Fruit fly (Drosophila melanogaster) whole organism, embryonic: ENCODE data around the gene ara.

Source experiments
- Asciz ChIP-seq: fragments of 200-800 bp; sonication (Bioruptor generic); optimal IDR thresholded peaks from 2 replicates; lab custom pipeline; 2017; ENCODE audit warnings: missing biosample characterization, mild to moderate bottlenecking, missing genetic modification characterization, missing genetic modification reagents
- B-H1 ChIP-seq: fragments of 200-800 bp; sonication (Bioruptor generic); IDR thresholded peaks from 3 replicates; pipeline ENCODE4 v1.3.6; 2022; ENCODE audit warnings: missing biosample characterization, missing genetic modification characterization
- Bgb ChIP-seq: fragments of 200-800 bp; sonication (Bioruptor generic); IDR thresholded peaks from 2 replicates; pipeline ENCODE4 v1.3.6; 2022; ENCODE audit warnings: missing biosample characterization, missing genetic modification characterization; ENCODE audit not compliant: partially characterized antibody
- Bteb2 ChIP-seq: fragments of 200-800 bp; sonication (Bioruptor generic); optimal IDR thresholded peaks from 2 replicates; lab custom pipeline; 2016; ENCODE audit warnings: missing biosample characterization, missing genetic modification characterization
- CG1024 ChIP-seq: fragments of 200-800 bp; sonication (Bioruptor generic); IDR thresholded peaks from 2 replicates; pipeline ENCODE4 v1.3.6; 2022; ENCODE audit warnings: missing biosample characterization, missing genetic modification characterization
- CG10321 ChIP-seq: fragments of 200-800 bp; sonication (Bioruptor generic); IDR thresholded peaks from 2 replicates; pipeline ENCODE4 v1.3.6; 2022; ENCODE audit warnings: missing biosample characterization, missing genetic modification characterization
- CG10366 ChIP-seq: fragments of 200-800 bp; sonication (Bioruptor generic); IDR thresholded peaks from 2 replicates; pipeline ENCODE4 v1.3.6; 2022; ENCODE audit warnings: missing biosample characterization, missing genetic modification characterization
- CG10543 ChIP-seq: fragments of 200-800 bp; sonication (Bioruptor generic); optimal IDR thresholded peaks from 3 replicates; lab custom pipeline; 2017; ENCODE audit warnings: missing biosample characterization, mild to moderate bottlenecking, missing genetic modification characterization, moderate library complexity
- CG10979 ChIP-seq: fragments of 200-800 bp; sonication (Bioruptor generic); optimal IDR thresholded peaks from 2 replicates; lab custom pipeline; 2018; ENCODE audit warnings: missing biosample characterization, mild to moderate bottlenecking, missing genetic modification characterization, moderate library complexity
- CG12071 ChIP-seq: fragments of 200-800 bp; sonication (Bioruptor generic); optimal IDR thresholded peaks from 3 replicates; lab custom pipeline; 2018; ENCODE audit warnings: missing biosample characterization, mild to moderate bottlenecking, missing genetic modification characterization
- CG12104 ChIP-seq: fragments of 200-800 bp; sonication (Bioruptor generic); optimal IDR thresholded peaks from 3 replicates; lab custom pipeline; 2016; ENCODE audit warnings: missing biosample characterization, missing genetic modification characterization
- CG12769 ChIP-seq: fragments of 200-800 bp; sonication (Bioruptor generic); optimal IDR thresholded peaks from 2 replicates; lab custom pipeline; 2019; ENCODE audit warnings: missing biosample characterization, mild to moderate bottlenecking, missing genetic modification characterization, moderate library complexity
- CG13424 ChIP-seq: fragments of 200-800 bp; sonication (Bioruptor generic); optimal IDR thresholded peaks from 2 replicates; lab custom pipeline; 2019; ENCODE audit warnings: missing biosample characterization, mild to moderate bottlenecking, missing genetic modification characterization, moderate library complexity
- CG14860 ChIP-seq: fragments of 200-800 bp; sonication (Bioruptor generic); IDR thresholded peaks from 3 replicates; pipeline ENCODE4 v1.3.6; 2022; ENCODE audit warnings: missing biosample characterization, missing genetic modification characterization; ENCODE audit not compliant: partially characterized antibody
- CG15479 ChIP-seq: fragments of 200-800 bp; sonication (Bioruptor generic); optimal IDR thresholded peaks from 3 replicates; lab custom pipeline; 2019; ENCODE audit warnings: missing biosample characterization, mild to moderate bottlenecking, missing genetic modification characterization, moderate library complexity
- CG17568 ChIP-seq: fragments of 200-800 bp; sonication (Bioruptor generic); optimal IDR thresholded peaks from 2 replicates; lab custom pipeline; 2018; ENCODE audit warnings: missing biosample characterization, mild to moderate bottlenecking, missing genetic modification characterization, moderate library complexity
- CG18476 ChIP-seq: fragments of 200-800 bp; sonication (Bioruptor generic); optimal IDR thresholded peaks from 2 replicates; lab custom pipeline; 2016; ENCODE audit warnings: missing biosample characterization, mild to moderate bottlenecking, missing genetic modification characterization
- CG18764 ChIP-seq: fragments of 200-800 bp; sonication (Bioruptor generic); optimal IDR thresholded peaks from 3 replicates; lab custom pipeline; 2016; ENCODE audit warnings: missing biosample characterization, missing genetic modification characterization
- CG7271 ChIP-seq: fragments of 200-800 bp; sonication (Bioruptor generic); optimal IDR thresholded peaks from 2 replicates; lab custom pipeline; 2018; ENCODE audit warnings: missing biosample characterization, mild to moderate bottlenecking, missing genetic modification characterization, moderate library complexity
- CG7556 ChIP-seq: fragments of 200-800 bp; sonication (Bioruptor generic); optimal IDR thresholded peaks from 2 replicates; lab custom pipeline; 2017; ENCODE audit warnings: missing biosample characterization, mild to moderate bottlenecking, missing genetic modification characterization
- CG7963 ChIP-seq: fragments of 200-800 bp; sonication (Bioruptor generic); IDR thresholded peaks from 3 replicates; pipeline ENCODE4 v1.3.6; 2022; ENCODE audit warnings: missing biosample characterization, missing genetic modification characterization; ENCODE audit not compliant: partially characterized antibody
- CG9727 ChIP-seq: fragments of 200-800 bp; sonication (Bioruptor generic); optimal IDR thresholded peaks from 3 replicates; lab custom pipeline; 2017; ENCODE audit warnings: missing biosample characterization, mild to moderate bottlenecking, missing genetic modification characterization
- CHES-1-like ChIP-seq: fragments of 200-800 bp; sonication (Bioruptor generic); optimal IDR thresholded peaks from 2 replicates; lab custom pipeline; 2016; ENCODE audit warnings: missing biosample characterization, missing genetic modification characterization
- CoRest ChIP-seq: fragments of 200-800 bp; sonication (Bioruptor generic); optimal IDR thresholded peaks from 3 replicates; lab custom pipeline; 2018; ENCODE audit warnings: missing biosample characterization, mild to moderate bottlenecking, missing genetic modification characterization, moderate library complexity
- Dbx ChIP-seq: fragments of 200-800 bp; sonication (Bioruptor generic); IDR thresholded peaks from 3 replicates; pipeline ENCODE4 v1.3.6; 2022; ENCODE audit warnings: missing biosample characterization, missing genetic modification characterization
- Dek ChIP-seq: fragments of 200-800 bp; sonication (Bioruptor generic); optimal IDR thresholded peaks from 3 replicates; lab custom pipeline; 2019; ENCODE audit warnings: missing biosample characterization, mild to moderate bottlenecking, missing genetic modification characterization, moderate library complexity
- Hsf ChIP-seq: fragments of 200-800 bp; sonication (Bioruptor generic); optimal IDR thresholded peaks from 3 replicates; lab custom pipeline; 2016; ENCODE audit warnings: missing biosample characterization, missing genetic modification characterization
- Mes4 ChIP-seq: fragments of 200-800 bp; sonication (Bioruptor generic); optimal IDR thresholded peaks from 2 replicates; lab custom pipeline; 2016; ENCODE audit warnings: missing biosample characterization, missing genetic modification characterization
- NFAT ChIP-seq: fragments of 200-800 bp; sonication (Bioruptor generic); IDR thresholded peaks from 2 replicates; pipeline ENCODE4 v1.3.6; 2022; ENCODE audit warnings: missing biosample characterization, missing genetic modification characterization
- Neu2 ChIP-seq: fragments of 200-800 bp; sonication (Bioruptor generic); optimal IDR thresholded peaks from 3 replicates; lab custom pipeline; 2016; ENCODE audit warnings: missing biosample characterization, missing genetic modification characterization, borderline replicate concordance
- Nf-YC ChIP-seq: fragments of 200-800 bp; optimal IDR thresholded peaks from 3 replicates; lab custom pipeline; 2019; ENCODE audit warnings: missing biosample characterization, mild to moderate bottlenecking, missing genetic modification characterization, moderate library complexity
- Poxn ChIP-seq: fragments of 200-800 bp; sonication (Bioruptor generic); IDR thresholded peaks from 2 replicates; pipeline ENCODE4 v1.3.6; 2022; ENCODE audit warnings: missing biosample characterization, missing genetic modification characterization
- Xrp1 ChIP-seq: fragments of 200-800 bp; sonication (Bioruptor generic); IDR thresholded peaks from 2 replicates; pipeline ENCODE4 v1.3.6; 2022; ENCODE audit warnings: missing biosample characterization, missing genetic modification characterization
- ac ChIP-seq: fragments of 200-800 bp; sonication (Bioruptor generic); optimal IDR thresholded peaks from 3 replicates; lab custom pipeline; 2017; ENCODE audit warnings: missing biosample characterization, mild to moderate bottlenecking, missing genetic modification characterization
- cas ChIP-seq: fragments of 200-800 bp; sonication (Bioruptor generic); IDR thresholded peaks from 2 replicates; pipeline ENCODE4 v1.3.6; 2022; ENCODE audit warnings: missing biosample characterization, missing genetic modification characterization
- crol ChIP-seq: fragments of 200-800 bp; sonication (Bioruptor generic); IDR thresholded peaks from 2 replicates; pipeline ENCODE4 v1.3.6; 2022; ENCODE audit warnings: missing biosample characterization, missing genetic modification characterization
- dati ChIP-seq: fragments of 200-800 bp; sonication (Bioruptor generic); IDR thresholded peaks from 2 replicates; pipeline ENCODE4 v1.3.6; 2022; ENCODE audit warnings: missing biosample characterization, missing genetic modification characterization
- disco-r ChIP-seq: fragments of 200-800 bp; sonication (Bioruptor generic); optimal IDR thresholded peaks from 2 replicates; lab custom pipeline; 2016; ENCODE audit warnings: missing biosample characterization, missing genetic modification characterization
- gcm ChIP-seq: fragments of 200-800 bp; sonication (Bioruptor generic); optimal IDR thresholded peaks from 2 replicates; lab custom pipeline; 2019; ENCODE audit warnings: missing biosample characterization, mild to moderate bottlenecking, missing genetic modification characterization, moderate library complexity
- h ChIP-seq: fragments of >200 bp; optimal IDR thresholded peaks from 2 replicates; lab custom pipeline; 2017
- ham ChIP-seq: fragments of 200-800 bp; sonication (Bioruptor generic); IDR thresholded peaks from 2 replicates; pipeline ENCODE4 v1.3.6; 2022; ENCODE audit warnings: missing biosample characterization, missing genetic modification characterization
- her ChIP-seq: fragments of 200-800 bp; sonication (Bioruptor generic); optimal IDR thresholded peaks from 2 replicates; lab custom pipeline; 2016; ENCODE audit warnings: missing biosample characterization, missing genetic modification characterization
- hth ChIP-seq: fragments of >200 bp; optimal IDR thresholded peaks from 2 replicates; lab custom pipeline; 2017; ENCODE audit warnings: inconsistent platforms
- nerfin-1 ChIP-seq: fragments of 200-800 bp; sonication (Bioruptor generic); optimal IDR thresholded peaks from 3 replicates; lab custom pipeline; 2019; ENCODE audit warnings: missing biosample characterization, mild to moderate bottlenecking, missing genetic modification characterization, moderate library complexity
- pum ChIP-seq: fragments of 200-800 bp; sonication (Bioruptor generic); optimal IDR thresholded peaks from 2 replicates; lab custom pipeline; 2016; ENCODE audit warnings: missing biosample characterization, missing genetic modification characterization
- salm ChIP-seq: fragments of 200-800 bp; sonication (Bioruptor generic); optimal IDR thresholded peaks from 2 replicates; lab custom pipeline; 2018; ENCODE audit warnings: missing biosample characterization, mild to moderate bottlenecking, missing genetic modification characterization
- schlank ChIP-seq: fragments of 200-800 bp; sonication (Bioruptor generic); optimal IDR thresholded peaks from 2 replicates; lab custom pipeline; 2018; ENCODE audit warnings: missing biosample characterization, mild to moderate bottlenecking, missing genetic modification characterization
- sens-2 ChIP-seq: fragments of 200-800 bp; sonication (Bioruptor generic); IDR thresholded peaks from 2 replicates; pipeline ENCODE4 v1.3.6; 2022; ENCODE audit warnings: missing biosample characterization, missing genetic modification characterization
- slbo ChIP-seq: fragments of 200-800 bp; sonication (Bioruptor generic); IDR thresholded peaks from 2 replicates; pipeline ENCODE4 v1.3.6; 2022; ENCODE audit warnings: missing biosample characterization, missing genetic modification characterization
- so ChIP-seq: fragments of 200-800 bp; sonication (Bioruptor generic); IDR thresholded peaks from 3 replicates; pipeline ENCODE4 v1.3.6; 2022; ENCODE audit warnings: missing biosample characterization, missing genetic modification characterization
- toy ChIP-seq: fragments of 200-800 bp; sonication (Bioruptor generic); IDR thresholded peaks from 2 replicates; pipeline ENCODE4 v1.3.6; 2022; ENCODE audit warnings: missing biosample characterization, missing genetic modification characterization
- zfh2 ChIP-seq: fragments of 200-800 bp; sonication (Bioruptor generic); optimal IDR thresholded peaks from 2 replicates; lab custom pipeline; 2016; ENCODE audit warnings: missing biosample characterization, missing genetic modification characterization

Gene ara

DNA sequence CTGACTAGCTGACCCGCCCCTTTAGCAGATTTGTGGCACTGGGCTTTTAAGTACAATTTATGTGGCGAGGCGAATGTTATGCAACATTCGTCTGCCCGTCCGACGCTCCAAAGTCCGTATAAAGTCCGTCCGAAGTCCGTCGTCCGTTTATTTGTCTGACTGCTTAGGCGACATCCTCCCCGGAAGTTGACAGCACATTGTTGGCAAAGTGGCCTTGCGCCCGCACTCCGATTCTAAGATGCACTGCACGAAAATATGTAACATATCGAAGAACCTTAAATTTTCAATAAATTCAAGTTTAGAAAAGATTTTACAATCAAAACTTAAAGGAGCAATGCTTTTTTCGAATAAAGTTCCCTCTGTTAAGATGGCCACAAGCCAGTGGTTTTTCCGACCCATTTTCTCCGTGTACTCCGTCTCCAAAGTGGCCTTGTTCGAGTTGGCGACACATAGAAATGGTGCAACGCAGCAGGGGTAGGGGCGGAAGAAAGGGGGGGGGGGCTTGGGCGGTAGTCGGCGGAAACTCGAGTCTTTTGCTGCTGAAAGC is 38.4 kb downstream of the ara start (continued):
- no peak for TF ChIP-seq cas (GFP tag; lab: Robert Waterston, UW)
- TF ChIP-seq CoRest (tag; lab: Kevin White, UChicago): peak; percentile 3
- peak; percentile 40; the same call in 1 of the 2 replicates for TF ChIP-seq Xrp1 (GFP tag; lab: Robert Waterston, UW)
- no peak for TF ChIP-seq B-H1 (GFP tag; lab: Robert Waterston, UW)
- TF ChIP-seq CG12104: no peak
- no peak for TF ChIP-seq CG1024 (GFP tag; lab: Robert Waterston, UW)
- TF ChIP-seq CG12769 (tag; lab: Kevin White, UChicago): no peak
- TF ChIP-seq Hsf: no peak
- TF ChIP-seq pum (GFP tag; lab: Kevin White, UChicago): no peak
- TF ChIP-seq ham (GFP tag; lab: Robert Waterston, UW): no peak
- no peak for TF ChIP-seq CG7271
- TF ChIP-seq Dek (tag; lab: Kevin White, UChicago): no peak
- TF ChIP-seq ac (GFP tag; lab: Kevin White, UChicago): no peak
- TF ChIP-seq Mes4 (GFP tag; lab: Kevin White, UChicago): no peak
- no peak for TF ChIP-seq h
- no peak for TF ChIP-seq Neu2 (GFP tag; lab: Kevin White, UChicago)
- no peak for TF ChIP-seq salm (tag; lab: Kevin White, UChicago)
- TF ChIP-seq dati (GFP tag; lab: Robert Waterston, UW): no peak
- no peak for TF ChIP-seq sens-2 (GFP tag; lab: Robert Waterston, UW)
- TF ChIP-seq CG18764 (GFP tag; lab: Kevin White, UChicago): no peak
- TF ChIP-seq Poxn: no peak
- TF ChIP-seq gcm (GFP tag; lab: Kevin White, UChicago): no peak
- no peak for TF ChIP-seq toy (GFP tag; lab: Robert Waterston, UW)
- no peak for TF ChIP-seq nerfin-1
- TF ChIP-seq CG13424 (tag; lab: Kevin White, UChicago): peak; percentile 22
- no peak for TF ChIP-seq CG10366 (GFP tag; lab: Robert Waterston, UW)
- no peak for TF ChIP-seq CG7963
- no peak for TF ChIP-seq CG15479 (GFP tag; lab: Kevin White, UChicago)
- peak; percentile 19 for TF ChIP-seq CG9727
- TF ChIP-seq CHES-1-like (GFP tag; lab: Kevin White, UChicago): no peak
- no peak for TF ChIP-seq CG12071
- no peak for TF ChIP-seq Bgb (GFP tag; lab: Robert Waterston, UW)
- no peak for TF ChIP-seq CG17568 (GFP tag; lab: Kevin White, UChicago)
- peak; percentile 17; the same call in 1 of the 2 replicates for TF ChIP-seq slbo
- TF ChIP-seq so (GFP tag; lab: Robert Waterston, UW): no peak
- no peak for TF ChIP-seq Nf-YC (tag; lab: Kevin White, UChicago)
- peak; percentile 51 for TF ChIP-seq CG10979 (tag; lab: Kevin White, UChicago)
- TF ChIP-seq CG10321 (GFP tag; lab: Robert Waterston, UW): no peak
- no peak for TF ChIP-seq CG14860
- no peak for TF ChIP-seq zfh2 (GFP tag; lab: Kevin White, UChicago)
- no peak for TF ChIP-seq CG10543 (GFP tag; lab: Kevin White, UChicago)
- no peak for TF ChIP-seq her
- no peak for TF ChIP-seq Dbx (GFP tag; lab: Robert Waterston, UW)
- TF ChIP-seq hth (lab: Kevin White, UChicago): no peak
- TF ChIP-seq CG7556 (GFP tag; lab: Kevin White, UChicago): peak; percentile 26
- TF ChIP-seq CG18476 (GFP tag; lab: Kevin White, UChicago): no peak
- TF ChIP-seq Asciz (GFP tag; lab: Kevin White, UChicago): no peak
- no peak for TF ChIP-seq NFAT (GFP tag; lab: Robert Waterston, UW)
- TF ChIP-seq Bteb2 (GFP tag; lab: Kevin White, UChicago): no peak
- TF ChIP-seq schlank: no peak
- TF ChIP-seq crol (GFP tag; lab: Robert Waterston, UW): no peak
- no peak for TF ChIP-seq disco-r (GFP tag; lab: Kevin White, UChicago)
